Worm (Caenorhabditis elegans) whole organism, dauer: ENCODE data around the gene T02H6.9.

Source experiments
- unc-62 ChIP-seq: sonication (generic microtip); optimal IDR thresholded peaks from 2 replicates; lab custom pipeline; 2017; ENCODE audit warnings: missing biosample characterization, missing genetic modification reagents, missing genetic modification characterization

The T02H6.9 gene

ce11 chrII:678581-678980 lies at the start of gene T02H6.9:
T02H6.9 (plus strand) TSS chrII:678881.
- TF ChIP-seq unc-62 (GFP tag; lab: Kevin White, UChicago): no peak

ce11 chrII:633984-634383 lies 44.7 kb upstream of the T02H6.9 start, which contains the start of gene T04B8.1:
T04B8.1 (plus strand) TSS chrII:634284.
- TF ChIP-seq unc-62 (GFP tag; lab: Kevin White, UChicago): no peak

ce11 chrII:639467-639866 lies 39.2 kb upstream of the T02H6.9 start, which contains the start of gene K07E8.6:
K07E8.6 (minus strand) TSS chrII:639567.
- no peak for TF ChIP-seq unc-62 (GFP tag; lab: Kevin White, UChicago)

- TF ChIP-seq unc-62 (GFP tag; lab: Kevin White, UChicago): no peak
Observed at ce11 chrII:643733-644132, 34.9 kb upstream of the T02H6.9 start.

- TF ChIP-seq unc-62 (GFP tag; lab: Kevin White, UChicago): no peak
Observed at ce11 chrII:650321-651005, 28.2 kb upstream of the T02H6.9 start, which contains the start of the genes K07E8.7 and frpr-14. K07E8.7 (minus strand) TSS chrII:650367. frpr-14 (plus strand) TSS chrII:650955.

- no peak for TF ChIP-seq unc-62 (GFP tag; lab: Kevin White, UChicago)
Observed at ce11 chrII:651324-651723, 27.4 kb upstream of the T02H6.9 start.

- no peak for TF ChIP-seq unc-62 (GFP tag; lab: Kevin White, UChicago)
Observed at ce11 chrII:658369-658768, 20.3 kb upstream of the T02H6.9 start, which contains the start of gene sdz-24. sdz-24 (plus strand) TSS chrII:658669.

ce11 chrII:661696-662095 lies 17.0 kb upstream of the T02H6.9 start, which contains the start of gene sri-45:
sri-45 (minus strand) TSS chrII:661796.
- TF ChIP-seq unc-62 (GFP tag; lab: Kevin White, UChicago): no peak

- TF ChIP-seq unc-62 (GFP tag; lab: Kevin White, UChicago): no peak
Observed at ce11 chrII:667864-668263, 10.8 kb upstream of the T02H6.9 start.

- TF ChIP-seq unc-62 (GFP tag; lab: Kevin White, UChicago): no peak
Observed at ce11 chrII:671025-671424, 7.7 kb upstream of the T02H6.9 start, which contains the start of gene sri-46. sri-46 (minus strand) TSS chrII:671125.

- no peak for TF ChIP-seq unc-62 (GFP tag; lab: Kevin White, UChicago)
Observed at ce11 chrII:674116-674515, 4.6 kb upstream of the T02H6.9 start, which contains the start of gene Y39F10C.3. Y39F10C.3 (plus strand) TSS chrII:674416.

- TF ChIP-seq unc-62 (GFP tag; lab: Kevin White, UChicago): no peak
Observed at ce11 chrII:675303-675702, 3.4 kb upstream of the T02H6.9 start, which contains the start of gene Y39F10C.1. Y39F10C.1 (plus strand) TSS chrII:675603.

- TF ChIP-seq unc-62 (GFP tag; lab: Kevin White, UChicago): no peak
Observed at ce11 chrII:675822-676221, 2.9 kb upstream of the T02H6.9 start.

ce11 chrII:680612-681011 lies 1.9 kb downstream of the T02H6.9 start, which contains the start of the genes T02H6.10 and T02H6.8:
T02H6.10 (minus strand) TSS chrII:680712.
T02H6.8 (plus strand) TSS chrII:680832.
- no peak for TF ChIP-seq unc-62 (GFP tag; lab: Kevin White, UChicago)

- TF ChIP-seq unc-62 (GFP tag; lab: Kevin White, UChicago): no peak
Observed at ce11 chrII:682326-682725, 3.6 kb downstream of the T02H6.9 start, which contains the start of gene T02H6.7. T02H6.7 (plus strand) TSS chrII:682626.

- no peak for TF ChIP-seq unc-62 (GFP tag; lab: Kevin White, UChicago)
Observed at ce11 chrII:683467-683866, 4.8 kb downstream of the T02H6.9 start, which contains the start of gene T02H6.6. T02H6.6 (plus strand) TSS chrII:683767.
